Worm (Caenorhabditis elegans) whole organism, late embryonic: ENCODE measurements around the gene F49C12.4.

Experiments used
- ahr-1 ChIP-seq: sonication (generic microtip); optimal IDR thresholded peaks from 2 replicates; lab custom pipeline; 2016; ENCODE audit warnings: missing genetic modification characterization, missing compliant biosample characterization
- ama-1 ChIP-seq: fragments of 150-350 bp; optimal IDR thresholded peaks from 2 replicates; lab custom pipeline; 2014
- ceh-19 ChIP-seq: fragments of 200-800 bp; sonication (Bioruptor generic); optimal IDR thresholded peaks from 2 replicates; lab custom pipeline; 2018; ENCODE audit warnings: mild to moderate bottlenecking, missing genetic modification characterization, missing compliant biosample characterization
- ceh-6 ChIP-seq: fragments of 200-800 bp; sonication (Bioruptor generic); optimal IDR thresholded peaks from 2 replicates; lab custom pipeline; 2018; ENCODE audit warnings: mild to moderate bottlenecking, missing genetic modification characterization, missing compliant biosample characterization
- elt-2 ChIP-seq: sonication (generic microtip); optimal IDR thresholded peaks from 2 replicates; lab custom pipeline; 2016; ENCODE audit warnings: missing genetic modification reagents, missing genetic modification characterization, missing compliant biosample characterization
- ets-4 ChIP-seq: sonication (generic microtip); optimal IDR thresholded peaks from 2 replicates; lab custom pipeline; 2016; ENCODE audit warnings: missing genetic modification characterization, missing compliant biosample characterization
- fkh-10 ChIP-seq: fragments of 150-350 bp; optimal IDR thresholded peaks from 2 replicates; lab custom pipeline; 2014; ENCODE audit warnings: missing biosample characterization, missing genetic modification reagents, missing genetic modification characterization
- nfya-1 ChIP-seq: sonication (generic microtip); optimal IDR thresholded peaks from 2 replicates; lab custom pipeline; 2017; ENCODE audit warnings: missing genetic modification characterization, mild to moderate bottlenecking, missing compliant biosample characterization, antibody characterized with exemption, moderate library complexity
- nhr-11 ChIP-seq: fragments of 150-350 bp; optimal IDR thresholded peaks from 2 replicates; lab custom pipeline; 2014; ENCODE audit warnings: missing biosample characterization, missing genetic modification characterization
- nhr-232 ChIP-seq: sonication (generic microtip); optimal IDR thresholded peaks from 2 replicates; lab custom pipeline; 2016; ENCODE audit warnings: missing genetic modification characterization, missing compliant biosample characterization
- pqm-1 ChIP-seq: sonication (generic microtip); optimal IDR thresholded peaks from 2 replicates; lab custom pipeline; 2016; ENCODE audit warnings: missing genetic modification characterization, missing compliant biosample characterization
- tbx-2 ChIP-seq: sonication (generic microtip); optimal IDR thresholded peaks from 2 replicates; lab custom pipeline; 2016; ENCODE audit warnings: missing genetic modification characterization, missing compliant biosample characterization
- unc-55 ChIP-seq: sonication (generic microtip); optimal IDR thresholded peaks from 2 replicates; lab custom pipeline; 2017; ENCODE audit warnings: missing biosample characterization, missing genetic modification reagents, missing genetic modification characterization

- TF ChIP-seq fkh-10 (GFP tag; lab: Kevin White, UChicago) (no peak), nhr-232 (tag; lab: Kevin White, UChicago) (no peak), unc-55 (GFP tag; lab: Kevin White, UChicago) (no peak), nhr-11 (tag; lab: Kevin White, UChicago) (no peak), elt-2 (tag; lab: Kevin White, UChicago) (no peak), pqm-1 (no peak), ets-4 (no peak), tbx-2 (no peak), nfya-1 (tag; lab: Kevin White, UChicago) (no peak), ceh-6 (GFP tag; lab: Kevin White, UChicago) (no peak), ahr-1 (tag; lab: Kevin White, UChicago) (no peak), ceh-19 (no peak), ama-1 (no peak)
Measured at ce11 chrIV:9289635-9290034, 14.3 kb downstream of the F49C12.4 start.
